Fruit fly (Drosophila melanogaster) whole organism, embryonic: ENCODE data around the gene CG17249.

ENCODE experiments used
- Atf6 ChIP-seq: fragments of 200-800 bp; sonication (Bioruptor generic); IDR thresholded peaks from 2 replicates; pipeline ENCODE4 v1.3.6; 2022; ENCODE audit warnings: missing biosample characterization, missing genetic modification characterization
- Awh ChIP-seq: fragments of 200-800 bp; sonication (Bioruptor generic); IDR thresholded peaks from 2 replicates; pipeline ENCODE4, ENCODE4 v1.3.6; 2022; ENCODE audit warnings: missing biosample characterization, missing genetic modification characterization
- CG1024 ChIP-seq: fragments of 200-800 bp; sonication (Bioruptor generic); IDR thresholded peaks from 2 replicates; pipeline ENCODE4 v1.3.6; 2022; ENCODE audit warnings: missing biosample characterization, missing genetic modification characterization
- CG10366 ChIP-seq: fragments of 200-800 bp; sonication (Bioruptor generic); IDR thresholded peaks from 2 replicates; pipeline ENCODE4 v1.3.6; 2022; ENCODE audit warnings: missing biosample characterization, missing genetic modification characterization
- CG10431 ChIP-seq: fragments of 200-800 bp; sonication (Bioruptor generic); optimal IDR thresholded peaks from 3 replicates; lab custom pipeline; 2018; ENCODE audit warnings: missing biosample characterization, mild to moderate bottlenecking, missing genetic modification characterization
- CG11456 ChIP-seq: fragments of 200-800 bp; sonication (Bioruptor generic); IDR thresholded peaks from 3 replicates; pipeline ENCODE4 v1.3.6; 2022; ENCODE audit warnings: missing biosample characterization, missing genetic modification characterization
- CG11560 ChIP-seq: fragments of 200-800 bp; sonication (Bioruptor generic); IDR thresholded peaks from 3 replicates; pipeline ENCODE4 v1.3.6; 2022; ENCODE audit warnings: missing biosample characterization, missing genetic modification characterization
- CG12071 ChIP-seq: fragments of 200-800 bp; sonication (Bioruptor generic); optimal IDR thresholded peaks from 3 replicates; lab custom pipeline; 2018; ENCODE audit warnings: missing biosample characterization, mild to moderate bottlenecking, missing genetic modification characterization
- CG12155 ChIP-seq: fragments of 200-800 bp; sonication (Bioruptor generic); optimal IDR thresholded peaks from 3 replicates; lab custom pipeline; 2016; ENCODE audit warnings: missing biosample characterization, missing genetic modification characterization
- CG12391 ChIP-seq: fragments of 200-800 bp; sonication (Bioruptor generic); optimal IDR thresholded peaks from 3 replicates; lab custom pipeline; 2018; ENCODE audit warnings: missing biosample characterization, mild to moderate bottlenecking, missing genetic modification characterization, moderate library complexity
- CG12769 ChIP-seq: fragments of 200-800 bp; sonication (Bioruptor generic); optimal IDR thresholded peaks from 2 replicates; lab custom pipeline; 2019; ENCODE audit warnings: missing biosample characterization, mild to moderate bottlenecking, missing genetic modification characterization, moderate library complexity
- CG14710 ChIP-seq: fragments of 200-800 bp; sonication (Bioruptor generic); optimal IDR thresholded peaks from 3 replicates; lab custom pipeline; 2019; ENCODE audit warnings: missing biosample characterization, mild to moderate bottlenecking, missing genetic modification characterization, moderate library complexity
- CG15269 ChIP-seq: fragments of 200-800 bp; sonication (Bioruptor generic); optimal IDR thresholded peaks from 2 replicates; lab custom pipeline; 2018; ENCODE audit warnings: missing biosample characterization, mild to moderate bottlenecking, missing genetic modification characterization, moderate library complexity
- CG17568 ChIP-seq: fragments of 200-800 bp; sonication (Bioruptor generic); optimal IDR thresholded peaks from 2 replicates; lab custom pipeline; 2018; ENCODE audit warnings: missing biosample characterization, mild to moderate bottlenecking, missing genetic modification characterization, moderate library complexity
- CG17912 ChIP-seq: fragments of 200-800 bp; sonication (Bioruptor generic); optimal IDR thresholded peaks from 2 replicates; lab custom pipeline; 2018; ENCODE audit warnings: missing biosample characterization, mild to moderate bottlenecking, missing genetic modification characterization
- CG2199 ChIP-seq: fragments of 200-800 bp; sonication (Bioruptor generic); IDR thresholded peaks from 3 replicates; pipeline ENCODE4 v1.3.6; 2022; ENCODE audit warnings: missing biosample characterization, missing genetic modification characterization
- CG30020 ChIP-seq: fragments of 200-800 bp; optimal IDR thresholded peaks from 2 replicates; lab custom pipeline; 2019; ENCODE audit warnings: missing biosample characterization, mild to moderate bottlenecking, missing genetic modification characterization, moderate library complexity
- CG31441 ChIP-seq: fragments of 200-800 bp; sonication (Bioruptor generic); IDR thresholded peaks from 2 replicates; pipeline ENCODE4 v1.3.6; 2022; ENCODE audit warnings: missing biosample characterization, missing genetic modification characterization
- CG3838 ChIP-seq: fragments of 200-800 bp; sonication (Bioruptor generic); optimal IDR thresholded peaks from 3 replicates; lab custom pipeline; 2016; ENCODE audit warnings: missing biosample characterization, missing genetic modification characterization
- CG4360 ChIP-seq: fragments of 200-800 bp; sonication (Bioruptor generic); IDR thresholded peaks from 2 replicates; pipeline ENCODE4 v1.3.6; 2022; ENCODE audit warnings: missing biosample characterization, missing genetic modification characterization
- CG6175 ChIP-seq: fragments of 200-800 bp; sonication (Bioruptor generic); IDR thresholded peaks from 3 replicates; pipeline ENCODE4 v1.3.6; 2022; ENCODE audit warnings: missing biosample characterization, missing genetic modification characterization
- CG8388 ChIP-seq: fragments of 200-800 bp; sonication (Bioruptor generic); optimal IDR thresholded peaks from 2 replicates; lab custom pipeline; 2019; ENCODE audit warnings: missing biosample characterization, mild to moderate bottlenecking, missing genetic modification characterization, moderate library complexity
- Camta ChIP-seq: fragments of 200-800 bp; sonication (Bioruptor generic); optimal IDR thresholded peaks from 2 replicates; lab custom pipeline; 2016; ENCODE audit warnings: missing biosample characterization, missing genetic modification characterization
- D19A ChIP-seq: fragments of 200-800 bp; optimal IDR thresholded peaks from 3 replicates; lab custom pipeline; 2019; ENCODE audit warnings: missing biosample characterization, mild to moderate bottlenecking, missing genetic modification characterization, moderate library complexity
- Dad ChIP-seq: fragments of 200-800 bp; sonication (Bioruptor generic); optimal IDR thresholded peaks from 3 replicates; lab custom pipeline; 2016; ENCODE audit warnings: missing biosample characterization, missing genetic modification characterization
- Dek ChIP-seq: fragments of 200-800 bp; sonication (Bioruptor generic); optimal IDR thresholded peaks from 3 replicates; lab custom pipeline; 2019; ENCODE audit warnings: missing biosample characterization, mild to moderate bottlenecking, missing genetic modification characterization, moderate library complexity
- Dfd ChIP-seq, 2 experiments: fragments of >200 bp; optimal IDR thresholded peaks; 2 replicates each; lab custom pipeline; 2017; ENCODE audit warnings: missing biosample characterization in 2 of 2, missing genetic modification characterization in 2 of 2
- E2f2 ChIP-seq: fragments of 200-800 bp; sonication (Bioruptor generic); IDR thresholded peaks from 2 replicates; pipeline ENCODE4 v1.3.6; 2022; ENCODE audit warnings: missing biosample characterization, missing genetic modification characterization
- Fer1 ChIP-seq: fragments of 200-800 bp; sonication (Bioruptor generic); optimal IDR thresholded peaks from 2 replicates; lab custom pipeline; 2017; ENCODE audit warnings: missing biosample characterization, mild to moderate bottlenecking, missing genetic modification characterization
- HLHmδ ChIP-seq: fragments of 200-800 bp; sonication (Bioruptor generic); optimal IDR thresholded peaks from 2 replicates; lab custom pipeline; 2018; ENCODE audit warnings: missing biosample characterization, mild to moderate bottlenecking, missing genetic modification characterization, moderate library complexity
- Hey ChIP-seq: fragments of 200-800 bp; sonication (Bioruptor generic); optimal IDR thresholded peaks from 3 replicates; lab custom pipeline; 2018; ENCODE audit warnings: missing biosample characterization, mild to moderate bottlenecking, missing genetic modification characterization
- Lpt ChIP-seq: fragments of >200 bp; optimal IDR thresholded peaks from 2 replicates; lab custom pipeline; 2018; ENCODE audit warnings: missing biosample characterization, missing genetic modification characterization
- Med ChIP-seq: fragments of 200-800 bp; sonication (Bioruptor generic); peaks from one replicate; lab custom pipeline; 2016; ENCODE audit warnings: missing biosample characterization, missing genetic modification characterization, mild to moderate bottlenecking, inconsistent platforms, moderate library complexity
- NK7.1 ChIP-seq: fragments of 200-800 bp; sonication (Bioruptor generic); optimal IDR thresholded peaks from 3 replicates; lab custom pipeline; 2016; ENCODE audit warnings: missing biosample characterization, missing genetic modification characterization
- Poxn ChIP-seq: fragments of 200-800 bp; sonication (Bioruptor generic); IDR thresholded peaks from 2 replicates; pipeline ENCODE4 v1.3.6; 2022; ENCODE audit warnings: missing biosample characterization, missing genetic modification characterization
- YL-1 ChIP-seq: fragments of 200-800 bp; sonication (Bioruptor generic); optimal IDR thresholded peaks from 3 replicates; lab custom pipeline; 2017; ENCODE audit warnings: missing biosample characterization, mild to moderate bottlenecking, missing genetic modification characterization
- bbx ChIP-seq: fragments of 200-800 bp; sonication (Bioruptor generic); IDR thresholded peaks from 2 replicates; pipeline ENCODE4 v1.3.6; 2022; ENCODE audit warnings: missing biosample characterization, missing genetic modification characterization; ENCODE audit not compliant: partially characterized antibody
- cato ChIP-seq: fragments of 200-800 bp; sonication (Bioruptor generic); optimal IDR thresholded peaks from 2 replicates; lab custom pipeline; 2016; ENCODE audit warnings: missing biosample characterization, missing genetic modification characterization, borderline replicate concordance
- chinmo ChIP-seq: fragments of 200-800 bp; sonication (Bioruptor generic); IDR thresholded peaks from 4 replicates; pipeline ENCODE4 v1.3.6; 2022; ENCODE audit warnings: missing biosample characterization, missing genetic modification characterization; ENCODE audit not compliant: partially characterized antibody
- ci ChIP-seq: fragments of 200-800 bp; sonication (Bioruptor generic); IDR thresholded peaks from 3 replicates; pipeline ENCODE4 v1.3.6; 2022; ENCODE audit warnings: missing biosample characterization, missing genetic modification characterization
- emc ChIP-seq: fragments of 200-800 bp; sonication (Bioruptor generic); optimal IDR thresholded peaks from 2 replicates; lab custom pipeline; 2016; ENCODE audit warnings: missing biosample characterization, missing genetic modification characterization
- gsb ChIP-seq: fragments of 200-800 bp; sonication (Bioruptor generic); IDR thresholded peaks from 2 replicates; pipeline ENCODE4 v1.3.6; 2022; ENCODE audit warnings: missing biosample characterization, missing genetic modification characterization
- hkb ChIP-seq, 2 experiments: fragments of 200-800 bp in 1 of 2; fragments of >200 bp in 1 of 2; sonication (Bioruptor generic) in 1 of 2; IDR thresholded peaks in 1 of 2; optimal IDR thresholded peaks in 1 of 2; 2 replicates each; pipeline versions ENCODE4 v1.3.6 to Lab custom; 2017 to 2022; ENCODE audit warnings: missing biosample characterization in 1 of 2, missing genetic modification characterization in 1 of 2
- kni ChIP-seq: fragments of 200-800 bp; sonication (Bioruptor generic); optimal IDR thresholded peaks from 3 replicates; lab custom pipeline; 2017; ENCODE audit warnings: mild to moderate bottlenecking, missing biosample characterization, missing genetic modification reagents, missing genetic modification characterization
- lmd ChIP-seq: fragments of 200-800 bp; sonication (Bioruptor generic); IDR thresholded peaks from 2 replicates; pipeline ENCODE4 v1.3.6; 2022; ENCODE audit warnings: missing biosample characterization, missing genetic modification characterization
- pb ChIP-seq: fragments of 200-800 bp; sonication (Bioruptor generic); optimal IDR thresholded peaks from 3 replicates; lab custom pipeline; 2016; ENCODE audit warnings: missing biosample characterization, missing genetic modification characterization
- pzg ChIP-seq: fragments of 200-800 bp; sonication (Bioruptor generic); optimal IDR thresholded peaks from 3 replicates; lab custom pipeline; 2018; ENCODE audit warnings: missing biosample characterization, mild to moderate bottlenecking, missing genetic modification characterization, moderate library complexity
- tll ChIP-seq, 2 experiments: fragments of 200-800 bp in 1 of 2; fragments of >200 bp in 1 of 2; sonication (Bioruptor generic) in 1 of 2; optimal IDR thresholded peaks; 2 replicates each; lab custom pipeline; 2017 to 2019; ENCODE audit warnings: missing biosample characterization in 2 of 2, missing genetic modification characterization in 2 of 2, mild to moderate bottlenecking in 1 of 2, moderate library complexity in 1 of 2
- tup ChIP-seq: fragments of 200-800 bp; sonication (Bioruptor generic); optimal IDR thresholded peaks from 2 replicates; lab custom pipeline; 2016; ENCODE audit warnings: missing biosample characterization, mild to moderate bottlenecking, missing genetic modification characterization, moderate library complexity
- yki ChIP-seq: fragments of >200 bp; optimal IDR thresholded peaks from 3 replicates; lab custom pipeline; 2018
- z ChIP-seq: fragments of 200-800 bp; sonication (Bioruptor generic); IDR thresholded peaks from 3 replicates; pipeline ENCODE4 v1.3.6; 2022; ENCODE audit warnings: missing biosample characterization, missing genetic modification characterization

The CG17249 gene

DNA sequence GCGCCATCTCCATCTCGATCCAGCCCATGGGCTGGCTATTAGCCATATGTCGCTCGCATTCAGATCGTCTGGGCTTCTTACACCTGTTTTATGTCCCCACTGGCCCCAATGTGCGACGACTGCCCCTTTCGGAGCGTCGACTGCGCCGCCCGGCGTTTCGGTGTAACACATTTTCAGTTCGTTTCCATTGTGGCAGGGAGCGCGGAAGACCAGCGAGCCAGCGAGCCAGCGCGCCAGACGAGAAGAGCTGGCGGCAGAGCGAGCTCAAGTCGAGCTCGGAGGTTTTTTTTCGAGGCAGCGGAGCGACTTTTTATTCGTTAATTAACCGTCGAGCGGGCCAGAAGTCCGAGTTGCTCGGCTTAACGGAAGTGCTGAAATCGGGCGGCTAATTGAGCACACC is 27.1 kb upstream of the CG17249 start, which contains the start of gene CG7991:
CG7991 (plus strand) TSS at position 329 of the 400 bp plus-strand sequence.
- TF ChIP-seq E2f2, result no peak
- TF ChIP-seq CG8388 (GFP tag; lab: Kevin White, UChicago), result no peak
- TF ChIP-seq CG11456, result no peak
- TF ChIP-seq CG3838 (GFP tag; lab: Kevin White, UChicago), result no peak
- TF ChIP-seq Hey, result no peak
- TF ChIP-seq z (GFP tag; lab: Robert Waterston, UW), result 0 out of 3 replicates have a peak, but pooled peaks have one; percentile 21
- TF ChIP-seq CG12071 (GFP tag; lab: Kevin White, UChicago), result no peak
- TF ChIP-seq CG2199 (GFP tag; lab: Robert Waterston, UW), result no peak
- TF ChIP-seq pzg (GFP tag; lab: Kevin White, UChicago), result no peak
- TF ChIP-seq CG11560, result no peak
- TF ChIP-seq CG12769, result peak; percentile 42
- TF ChIP-seq bbx, result no peak
- no peak for TF ChIP-seq CG12391 (tag; lab: Kevin White, UChicago)
- TF ChIP-seq CG1024 (GFP tag; lab: Robert Waterston, UW), result no peak
- TF ChIP-seq CG12155 (GFP tag; lab: Kevin White, UChicago), result no peak
- TF ChIP-seq kni (GFP tag; lab: Kevin White, UChicago), result peak; percentile 52
- no peak for TF ChIP-seq NK7.1 (GFP tag; lab: Kevin White, UChicago)
- no peak for TF ChIP-seq CG30020 (tag; lab: Kevin White, UChicago)
- no peak for TF ChIP-seq Poxn
- no peak for TF ChIP-seq YL-1 (GFP tag; lab: Kevin White, UChicago)
- no peak for TF ChIP-seq Lpt (GFP tag; lab: Kevin White, UChicago)
- TF ChIP-seq ci (GFP tag; lab: Robert Waterston, UW), result 0 out of 3 replicates have a peak, but pooled peaks have one; percentile 15
- no peak for TF ChIP-seq Dfd (GFP tag; optimal IDR thresholded peaks at IDR 0.05; lab: Kevin White, UChicago)
- no peak for TF ChIP-seq tup (GFP tag; lab: Kevin White, UChicago)
- no peak for TF ChIP-seq tll (GFP tag; optimal IDR thresholded peaks at IDR 0.05; lab: Kevin White, UChicago)
- no peak for TF ChIP-seq lmd (GFP tag; lab: Robert Waterston, UW)
- TF ChIP-seq Dad, result no peak
- peak; percentile 45 for TF ChIP-seq Med
- peak; percentile 2 for TF ChIP-seq pb (GFP tag; lab: Kevin White, UChicago)
- no peak for TF ChIP-seq CG10431 (GFP tag; lab: Kevin White, UChicago)
- no peak for TF ChIP-seq Fer1 (GFP tag; lab: Kevin White, UChicago)
- TF ChIP-seq chinmo (GFP tag; lab: Robert Waterston, UW), result peak; percentile 76; the same call in 1 of the 4 replicates
- TF ChIP-seq D19A, result no peak
- TF ChIP-seq CG31441 (GFP tag; lab: Robert Waterston, UW), result no peak
- TF ChIP-seq CG10366, result no peak
- TF ChIP-seq Camta, result no peak
- no peak for TF ChIP-seq Atf6 (GFP tag; lab: Robert Waterston, UW)
- TF ChIP-seq Dek, result no peak
- TF ChIP-seq CG15269, result peak; percentile 81
- TF ChIP-seq hkb (optimal IDR thresholded peaks at IDR 0.05; lab: Kevin White, UChicago), result no peak
- no peak for TF ChIP-seq hkb (GFP tag; IDR thresholded peaks at IDR 0.05; lab: Robert Waterston, UW)
- peak; percentile 41; the same call in 1 of the 2 replicates for TF ChIP-seq Awh (GFP tag; lab: Robert Waterston, UW)
- no peak for TF ChIP-seq yki (lab: Kevin White, UChicago)
- TF ChIP-seq CG17912, result no peak
- TF ChIP-seq CG14710 (tag; lab: Kevin White, UChicago), result no peak
- TF ChIP-seq cato (GFP tag; lab: Kevin White, UChicago), result no peak
- TF ChIP-seq CG17568, result no peak
- TF ChIP-seq emc (GFP tag; lab: Kevin White, UChicago), result no peak
- no peak for TF ChIP-seq CG4360 (GFP tag; lab: Robert Waterston, UW)
- TF ChIP-seq HLHmδ (GFP tag; lab: Kevin White, UChicago), result no peak
- TF ChIP-seq gsb (GFP tag; lab: Robert Waterston, UW), result no peak
- peak; percentile 90 for TF ChIP-seq CG6175 (GFP tag; lab: Robert Waterston, UW)
